Fruit fly (Drosophila melanogaster): ENCODE data around the gene Smyd3.

The Smyd3 gene

dm6 chrX:2647472-2647883 lies 38.8 kb upstream of the Smyd3 start (continued):
- TF ChIP-seq esg (GFP tag; conservative IDR thresholded peaks at IDR 0.05) (peak; percentile 47), Xrp1 (GFP tag; IDR thresholded peaks at IDR 0.05) (peak; percentile 64), sr (GFP tag; IDR thresholded peaks at IDR 0.05) (peak; percentile 4; the same call in 1 of the 3 replicates), ci (GFP tag; IDR thresholded peaks at IDR 0.05) (peak; percentile 57), Adf1 (GFP tag; IDR thresholded peaks at IDR 0.05) (no peak; the same call in 1 of the 2 replicates), CG10431 (GFP tag; optimal IDR thresholded peaks at IDR 0.05) (no peak), BtbVII (GFP tag; optimal IDR thresholded peaks at IDR 0.05) (peak; percentile 48), Elba2 (GFP tag; optimal IDR thresholded peaks at IDR 0.05) (no peak), Kr (GFP tag; optimal IDR thresholded peaks at IDR 0.05) (no peak), mld (GFP tag; IDR thresholded peaks at IDR 0.05; ENCODE audit: partially characterized antibody) (no peak), GATAe (GFP tag; conservative IDR thresholded peaks at IDR 0.05) (no peak), fd96Cb (tag; optimal IDR thresholded peaks at IDR 0.05) (peak; percentile 62), bcd (GFP tag; optimal IDR thresholded peaks at IDR 0.05) (peak; percentile 62), CG17186 (GFP tag; optimal IDR thresholded peaks at IDR 0.05) (no peak), chif (GFP tag; optimal IDR thresholded peaks at IDR 0.05) (peak; percentile 51 to 59), danr (GFP tag; IDR thresholded peaks at IDR 0.05) (peak; percentile 22; the same call in 1 of the 2 replicates), zen2 (GFP tag; IDR thresholded peaks at IDR 0.05; ENCODE audit: partially characterized antibody) (no peak), hb (GFP tag; IDR thresholded peaks at IDR 0.05; ENCODE audit: partially characterized antibody) (no peak), kah (GFP tag; optimal IDR thresholded peaks at IDR 0.05) (peak; percentile 30), dan (GFP tag; IDR thresholded peaks at IDR 0.05) (no peak), Aef1 (GFP tag; IDR thresholded peaks at IDR 0.05) (peak; percentile 54; the same call in 2 of the 3 replicates), Ptx1 (GFP tag; IDR thresholded peaks at IDR 0.05) (peak; percentile 68), lola (GFP tag; optimal IDR thresholded peaks at IDR 0.05) (peak in 1 of 3 experiments; percentile 26), CkIIα-i1 (GFP tag; IDR thresholded peaks at IDR 0.05) (no peak), CG11696 (GFP tag; IDR thresholded peaks at IDR 0.05) (no peak), cwo (GFP tag; optimal IDR thresholded peaks at IDR 0.05) (peak; percentile 60), CG30431 (GFP tag; optimal IDR thresholded peaks at IDR 0.05) (peak; percentile 18), ac (GFP tag; optimal IDR thresholded peaks at IDR 0.05) (no peak), sqz (GFP tag; optimal IDR thresholded peaks at IDR 0.05) (peak; percentile 18), CG1024 (GFP tag; IDR thresholded peaks at IDR 0.05) (no peak), CG16863 (GFP tag; optimal IDR thresholded peaks at IDR 0.05) (peak; percentile 74), ase (GFP tag; IDR thresholded peaks at IDR 0.05) (peak; percentile 58), sens-2 (GFP tag; IDR thresholded peaks at IDR 0.05) (0 out of 2 replicates have a peak, but pooled peaks have one; percentile 21), Hsf (GFP tag; optimal IDR thresholded peaks at IDR 0.05) (peak; percentile 64), CG4820 (GFP tag; optimal IDR thresholded peaks at IDR 0.05) (peak; percentile 49), cato (GFP tag; optimal IDR thresholded peaks at IDR 0.05; ENCODE audit: borderline replicate concordance) (no peak), B-H2 (GFP tag; optimal IDR thresholded peaks at IDR 0.05) (peak; percentile 37), CG10366 (GFP tag; IDR thresholded peaks at IDR 0.05) (peak; percentile 44), CG31365 (tag; optimal IDR thresholded peaks at IDR 0.05) (peak; percentile 24), Hmx (GFP tag; optimal IDR thresholded peaks at IDR 0.05) (no peak), CG12236 (GFP tag; optimal IDR thresholded peaks at IDR 0.05) (peak; percentile 41), toy (GFP tag; IDR thresholded peaks at IDR 0.05) (no peak), CG14441 (GFP tag; IDR thresholded peaks at IDR 0.05) (peak; percentile 51), CG2129 (GFP tag; IDR thresholded peaks at IDR 0.05; ENCODE audit: partially characterized antibody) (no peak), ATbp (GFP tag; optimal IDR thresholded peaks at IDR 0.05) (peak; percentile 54), CG6175 (GFP tag; IDR thresholded peaks at IDR 0.05) (0 out of 3 replicates have a peak, but pooled peaks have one; percentile 25), D19A (tag; optimal IDR thresholded peaks at IDR 0.05) (peak; percentile 46), CG7987 (GFP tag; optimal IDR thresholded peaks at IDR 0.05) (no peak), CG3163 (GFP tag; optimal IDR thresholded peaks at IDR 0.05) (no peak), CG12942 (GFP tag; optimal IDR thresholded peaks at IDR 0.05) (peak; percentile 47), CG11456 (GFP tag; IDR thresholded peaks at IDR 0.05) (0 out of 3 replicates have a peak, but pooled peaks have one; percentile 13)
